Fruit fly (Drosophila melanogaster) whole organism, wandering third instar larva: ENCODE data around the gene Zasp66.

Source experiments
- Abd-B ChIP-seq: fragments of >200 bp; optimal IDR thresholded peaks from 2 replicates; lab custom pipeline; 2017; ENCODE audit warnings: missing biosample characterization, missing genetic modification characterization
- CG32264 ChIP-seq: fragments of 200-800 bp; sonication (Bioruptor generic); optimal IDR thresholded peaks from 2 replicates; lab custom pipeline; 2016; ENCODE audit warnings: missing biosample characterization, missing genetic modification characterization
- CG9705 ChIP-seq: fragments of 200-800 bp; sonication (Bioruptor generic); optimal IDR thresholded peaks from 2 replicates; lab custom pipeline; 2018; ENCODE audit warnings: missing biosample characterization, mild to moderate bottlenecking, missing genetic modification characterization
- CrebA ChIP-seq: fragments of 200-800 bp; sonication (Bioruptor generic); optimal IDR thresholded peaks from 2 replicates; lab custom pipeline; 2016; ENCODE audit warnings: missing biosample characterization, mild to moderate bottlenecking, missing genetic modification characterization, borderline replicate concordance
- Dfd ChIP-seq: fragments of >200 bp; optimal IDR thresholded peaks from 2 replicates; lab custom pipeline; 2017; ENCODE audit warnings: missing biosample characterization, missing genetic modification characterization
- Dif ChIP-seq: fragments of 200-275, 200-300 bp; sonication (Bioruptor generic); optimal IDR thresholded peaks from 2 replicates; lab custom pipeline; 2018; ENCODE audit warnings: missing biosample characterization, missing genetic modification characterization; ENCODE audit not compliant: partially characterized antibody
- GATAd ChIP-seq: sonication (Bioruptor generic); optimal IDR thresholded peaks from 2 replicates; lab custom pipeline; 2016; ENCODE audit warnings: missing biosample characterization, missing genetic modification characterization
- HLH106 ChIP-seq: fragments of 200-800 bp; optimal IDR thresholded peaks from 3 replicates; lab custom pipeline; 2019; ENCODE audit warnings: missing biosample characterization, mild to moderate bottlenecking, missing genetic modification characterization, moderate library complexity
- Hnf4 ChIP-seq: fragments of 200-800 bp; sonication (Bioruptor generic); optimal IDR thresholded peaks from 2 replicates; lab custom pipeline; 2016; ENCODE audit warnings: missing biosample characterization, mild to moderate bottlenecking, missing genetic modification characterization
- Hr78 ChIP-seq: fragments of >200 bp; optimal IDR thresholded peaks from 2 replicates; lab custom pipeline; 2017; ENCODE audit warnings: missing biosample characterization, missing genetic modification characterization
- Hr83 ChIP-seq: fragments of 200-300 bp; sonication (Bioruptor generic); optimal IDR thresholded peaks from 2 replicates; lab custom pipeline; 2016; ENCODE audit warnings: missing biosample characterization, mild to moderate bottlenecking, missing genetic modification characterization, moderate library complexity; ENCODE audit not compliant: poor library complexity, severe bottlenecking
- Jra ChIP-seq: sonication (Bioruptor generic); optimal IDR thresholded peaks from 2 replicates; lab custom pipeline; 2016; ENCODE audit warnings: missing biosample characterization, missing genetic modification characterization
- Mio ChIP-seq: sonication (Bioruptor generic); optimal IDR thresholded peaks from 2 replicates; lab custom pipeline; 2016; ENCODE audit warnings: missing biosample characterization, missing genetic modification characterization
- Myc ChIP-seq: fragments of >200 bp; optimal IDR thresholded peaks from 2 replicates; lab custom pipeline; 2017
- N ChIP-seq: fragments of >200 bp; optimal IDR thresholded peaks from 2 replicates; lab custom pipeline; 2018; ENCODE audit warnings: missing biosample characterization, missing external identifiers, missing genetic modification characterization
- OdsH ChIP-seq: fragments of 200-800 bp; sonication (Bioruptor generic); optimal IDR thresholded peaks from 2 replicates; lab custom pipeline; 2016; ENCODE audit warnings: missing biosample characterization, mild to moderate bottlenecking, missing genetic modification characterization
- Rel ChIP-seq, 2 experiments: fragments of 200-800 bp; sonication (Bioruptor generic) in 1 of 2; optimal IDR thresholded peaks; 2 replicates in 1 of 2; 3 replicates in 1 of 2; lab custom pipeline; 2016 to 2019; ENCODE audit warnings: mild to moderate bottlenecking in 2 of 2, missing biosample characterization in 2 of 2, missing genetic modification characterization in 2 of 2, moderate library complexity in 1 of 2
- Sp1 ChIP-seq: fragments of 200-800 bp; sonication (Bioruptor generic); optimal IDR thresholded peaks from 3 replicates; lab custom pipeline; 2019; ENCODE audit warnings: missing biosample characterization, mild to moderate bottlenecking, missing genetic modification characterization, moderate library complexity
- Vsx2 ChIP-seq: fragments of 200-300, 225-300 bp; sonication (Bioruptor generic); optimal IDR thresholded peaks from 2 replicates; lab custom pipeline; 2018; ENCODE audit warnings: missing biosample characterization, missing genetic modification characterization; ENCODE audit not compliant: partially characterized antibody
- br ChIP-seq: fragments of 200-800 bp; sonication (Bioruptor generic); optimal IDR thresholded peaks from 2 replicates; lab custom pipeline; 2016; ENCODE audit warnings: missing biosample characterization, missing genetic modification characterization
- brk ChIP-seq: fragments of 200-800 bp; sonication (Bioruptor generic); optimal IDR thresholded peaks from 2 replicates; lab custom pipeline; 2016; ENCODE audit warnings: missing biosample characterization, mild to moderate bottlenecking, missing genetic modification characterization
- dl ChIP-seq, 2 experiments: fragments of 175-275, 200-275 bp in 1 of 2; fragments of 200-275 bp in 1 of 2; sonication (Bioruptor generic); optimal IDR thresholded peaks; lab custom pipeline; 2018; ENCODE audit warnings: mild to moderate bottlenecking in 2 of 2, missing biosample characterization in 2 of 2, missing genetic modification characterization in 2 of 2, moderate library complexity in 2 of 2; ENCODE audit not compliant: partially characterized antibody in 2 of 2, insufficient read depth in 1 of 2
- dmrt93B ChIP-seq: fragments of 200-800 bp; sonication (Bioruptor generic); optimal IDR thresholded peaks from 2 replicates; lab custom pipeline; 2018; ENCODE audit warnings: missing biosample characterization, mild to moderate bottlenecking, missing genetic modification characterization
- dsf ChIP-seq: sonication (Bioruptor generic); optimal IDR thresholded peaks from 2 replicates; lab custom pipeline; 2016; ENCODE audit warnings: missing biosample characterization, missing genetic modification characterization, borderline replicate concordance
- ey ChIP-seq: fragments of 200-800 bp; sonication (Bioruptor generic); optimal IDR thresholded peaks from 2 replicates; lab custom pipeline; 2016; ENCODE audit warnings: missing biosample characterization, missing genetic modification characterization
- foxo ChIP-seq, 2 experiments: fragments of 200-800 bp; sonication (Bioruptor generic); optimal IDR thresholded peaks; 2 replicates in 1 of 2; 3 replicates in 1 of 2; lab custom pipeline; 2016 to 2017; ENCODE audit warnings: missing biosample characterization in 2 of 2, missing genetic modification characterization in 2 of 2
- fru ChIP-seq: fragments of 200-800 bp; sonication (Bioruptor generic); optimal IDR thresholded peaks from 3 replicates; lab custom pipeline; 2016; ENCODE audit warnings: missing biosample characterization, mild to moderate bottlenecking, missing genetic modification characterization
- h ChIP-seq: fragments of 200-800 bp; sonication (Bioruptor generic); optimal IDR thresholded peaks from 3 replicates; lab custom pipeline; 2016; ENCODE audit warnings: missing biosample characterization, mild to moderate bottlenecking, missing genetic modification characterization
- jim ChIP-seq: fragments of 175-275, 200-325 bp; sonication (Bioruptor generic); optimal IDR thresholded peaks from 2 replicates; lab custom pipeline; 2016; ENCODE audit warnings: missing biosample characterization, mild to moderate bottlenecking, missing genetic modification characterization
- lola ChIP-seq: fragments of >200 bp; optimal IDR thresholded peaks from 2 replicates; lab custom pipeline; 2017; ENCODE audit warnings: missing biosample characterization, missing genetic modification characterization
- pan ChIP-seq: fragments of >200 bp; optimal IDR thresholded peaks from 2 replicates; lab custom pipeline; 2017
- psq ChIP-seq: fragments of 200-800 bp; sonication (Bioruptor generic); optimal IDR thresholded peaks from 3 replicates; lab custom pipeline; 2017; ENCODE audit warnings: missing biosample characterization, mild to moderate bottlenecking, missing genetic modification characterization, moderate library complexity
- rgr ChIP-seq: fragments of 200-800 bp; sonication (Bioruptor generic); optimal IDR thresholded peaks from 3 replicates; lab custom pipeline; 2016; ENCODE audit warnings: missing biosample characterization, mild to moderate bottlenecking, missing genetic modification characterization
- sage ChIP-seq: fragments of 200-800 bp; sonication (Bioruptor generic); optimal IDR thresholded peaks from 2 replicates; lab custom pipeline; 2016; ENCODE audit warnings: missing biosample characterization, mild to moderate bottlenecking, missing genetic modification characterization
- sv ChIP-seq: fragments of 200-800 bp; sonication (Bioruptor generic); optimal IDR thresholded peaks from 3 replicates; lab custom pipeline; 2016; ENCODE audit warnings: missing biosample characterization, missing genetic modification characterization
- tai ChIP-seq: sonication (Bioruptor generic); optimal IDR thresholded peaks from 2 replicates; lab custom pipeline; 2016; ENCODE audit warnings: missing biosample characterization, missing genetic modification characterization
- usp ChIP-seq: fragments of >200 bp; optimal IDR thresholded peaks from 2 replicates; lab custom pipeline; 2017; ENCODE audit warnings: missing biosample characterization, missing genetic modification characterization
- woc ChIP-seq: sonication (Bioruptor generic); optimal IDR thresholded peaks from 2 replicates; lab custom pipeline; 2016; ENCODE audit warnings: missing biosample characterization, mild to moderate bottlenecking, missing genetic modification characterization

The Zasp66 gene

DNA sequence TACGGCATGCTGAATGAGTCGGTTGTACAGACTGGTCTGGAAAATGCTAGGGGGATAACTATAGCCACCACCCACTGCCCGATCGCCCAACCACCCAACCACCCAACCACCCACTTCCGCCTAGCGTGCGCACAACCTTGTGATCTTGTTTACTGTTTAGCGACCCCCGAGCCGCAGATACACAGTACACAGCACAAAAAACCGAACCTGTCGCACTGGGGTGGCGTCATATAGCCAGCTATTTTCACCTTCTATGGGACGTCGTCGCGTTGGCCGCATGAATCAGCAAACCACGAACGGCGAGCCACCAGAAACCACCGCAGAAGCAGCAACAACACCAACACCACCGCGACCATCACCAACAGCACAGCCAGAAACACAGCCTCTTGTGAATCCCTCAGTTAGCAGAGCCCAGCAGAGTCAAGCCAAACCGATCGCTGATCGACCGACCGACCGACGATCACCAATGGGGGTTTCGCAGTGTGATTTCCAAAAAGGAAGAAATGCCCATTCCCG, 50.9 kb downstream of the Zasp66 start (continued):
- TF ChIP-seq jim (GFP tag; lab: Kevin White, UChicago) (no peak), psq (no peak), OdsH (GFP tag; lab: Kevin White, UChicago) (no peak), tai (GFP tag; lab: Kevin White, UChicago) (no peak), HLH106 (tag; lab: Kevin White, UChicago) (no peak), Myc (lab: Kevin White, UChicago) (no peak)

DNA sequence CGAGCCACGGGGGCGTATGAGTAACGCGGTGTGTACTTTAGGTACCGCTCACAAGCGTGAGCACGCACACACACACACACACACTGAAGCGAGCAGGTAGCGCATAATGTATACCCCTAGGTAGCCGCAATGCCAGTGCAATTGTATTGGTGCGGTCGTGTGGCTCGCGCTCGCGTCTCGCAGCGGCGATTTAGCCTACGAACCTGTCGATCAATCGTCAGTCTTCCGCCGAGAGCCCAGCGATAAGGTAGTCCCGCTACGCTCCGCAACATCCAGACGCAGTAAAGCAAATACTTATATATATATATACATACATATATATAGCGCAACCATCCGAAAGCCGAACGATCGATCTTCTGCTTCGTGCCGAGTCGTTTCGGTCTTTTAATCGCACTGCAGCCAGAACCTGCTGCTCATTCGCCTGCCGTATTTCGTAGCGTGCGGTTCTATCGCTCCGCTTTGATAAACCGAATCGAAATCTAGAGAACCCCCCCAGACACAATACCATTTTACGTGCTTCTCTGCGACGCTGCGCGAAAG, 51.4 kb downstream of the Zasp66 start, which contains the start of gene hry:
Gene hry (plus strand): TSS at position 215 of the 540 bp plus-strand sequence.
- no peak for TF ChIP-seq Myc (lab: Kevin White, UChicago)
- peak; percentile 16 to 69 for TF ChIP-seq dl (GFP tag; optimal IDR thresholded peaks at IDR 0.05; lab: Kevin White, UChicago; ENCODE audit: insufficient read depth in 1 of 2, partially characterized antibody in 2 of 2)
- TF ChIP-seq Hr78 (GFP tag; lab: Kevin White, UChicago) = no peak
- TF ChIP-seq woc = peak; percentile 62
- no peak for TF ChIP-seq N (GFP tag; lab: Kevin White, UChicago)
- TF ChIP-seq ey (GFP tag; lab: Kevin White, UChicago) = no peak
- TF ChIP-seq h (GFP tag; lab: Kevin White, UChicago) = peak; percentile 99
- peak; percentile 61 for TF ChIP-seq Dif (GFP tag; lab: Kevin White, UChicago)
- TF ChIP-seq Dfd (GFP tag; lab: Kevin White, UChicago) = no peak
- no peak for TF ChIP-seq lola (GFP tag; lab: Kevin White, UChicago)
- TF ChIP-seq Jra (GFP tag; lab: Kevin White, UChicago) = peak; percentile 87
- peak; percentile 9 for TF ChIP-seq sage
- peak; percentile 28 for TF ChIP-seq fru
- TF ChIP-seq Hnf4 (GFP tag; lab: Kevin White, UChicago) = peak; percentile 70
- TF ChIP-seq CG32264 (GFP tag; lab: Kevin White, UChicago) = no peak
- TF ChIP-seq dmrt93B (GFP tag; lab: Kevin White, UChicago) = no peak
- no peak for TF ChIP-seq Mio
- TF ChIP-seq jim (GFP tag; lab: Kevin White, UChicago) = no peak
- no peak for TF ChIP-seq HLH106 (tag; lab: Kevin White, UChicago)
- TF ChIP-seq CrebA (GFP tag; lab: Kevin White, UChicago) = peak; percentile 67
- no peak for TF ChIP-seq pan
- TF ChIP-seq sv = peak; percentile 0
- no peak for TF ChIP-seq dsf (GFP tag; lab: Kevin White, UChicago)
- TF ChIP-seq tai (GFP tag; lab: Kevin White, UChicago) = peak; percentile 61
- peak; percentile 68 for TF ChIP-seq OdsH (GFP tag; lab: Kevin White, UChicago)
- no peak for TF ChIP-seq GATAd (GFP tag; lab: Kevin White, UChicago)
- TF ChIP-seq psq = peak; percentile 20
- TF ChIP-seq CG9705 (GFP tag; lab: Kevin White, UChicago) = no peak
- TF ChIP-seq rgr (GFP tag; lab: Kevin White, UChicago) = peak; percentile 60
- no peak for TF ChIP-seq Abd-B
- TF ChIP-seq Rel (GFP tag; optimal IDR thresholded peaks at IDR 0.05; lab: Kevin White, UChicago) = peak; percentile 93
- peak; percentile 80 for TF ChIP-seq Rel (tag; optimal IDR thresholded peaks at IDR 0.05; lab: Kevin White, UChicago)
- TF ChIP-seq foxo (GFP tag; optimal IDR thresholded peaks at IDR 0.05; lab: Kevin White, UChicago) = peak in 1 of 2 experiments; percentile 13
- TF ChIP-seq brk (GFP tag; lab: Kevin White, UChicago) = peak; percentile 87
- no peak for TF ChIP-seq usp (GFP tag; lab: Kevin White, UChicago)
- TF ChIP-seq Sp1 (GFP tag; lab: Kevin White, UChicago) = peak; percentile 65
- peak; percentile 61 for TF ChIP-seq Vsx2 (GFP tag; lab: Kevin White, UChicago)
- peak; percentile 53 for TF ChIP-seq br
- peak; percentile 75 for TF ChIP-seq Hr83
